In genomic region chrX:14238291-14238758, ce11 we compare ENCODE assay signal across 1 worm cellular context.
A peak's percentile ranks its signal among the peaks of the same experiment; 100 is the strongest.
TF ChIP-seq lines count a peak whose summit lies in the region.

Gene K04C1.2, plus strand, starts transcription at chrX:14238708.

TF ChIP-seq in whole organism, L1 larva, 84 proteins besides CTCF, POLR2A, EP300 and RAD21 (continued from another document):
- TF ChIP-seq ceh-88 (GFP tag; IDR thresholded peaks at IDR 0.05; lab: Robert Waterston, UW), result no peak
- peak; percentile 20 for TF ChIP-seq blmp-1 (tag; optimal IDR thresholded peaks at IDR 0.05; lab: Kevin White, UChicago)
- no peak for TF ChIP-seq F16B12.6 (tag; optimal IDR thresholded peaks at IDR 0.05; lab: Kevin White, UChicago)
- TF ChIP-seq swsn-7 (tag; optimal IDR thresholded peaks at IDR 0.05; lab: Kevin White, UChicago), result peak; percentile 24
- peak; percentile 52 for TF ChIP-seq rnt-1 (tag; optimal IDR thresholded peaks at IDR 0.05; lab: Kevin White, UChicago)
- no peak for TF ChIP-seq nhr-76 (tag; optimal IDR thresholded peaks at IDR 0.05; lab: Kevin White, UChicago)
- peak; percentile 38 for TF ChIP-seq mep-1 (tag; optimal IDR thresholded peaks at IDR 0.05; lab: Kevin White, UChicago)
- peak in 1 of 2 experiments; percentile 22 for TF ChIP-seq mdl-1 (tag; optimal IDR thresholded peaks at IDR 0.05; lab: Kevin White, UChicago)
- TF ChIP-seq grh-1 (GFP tag; IDR thresholded peaks at IDR 0.05; lab: Robert Waterston, UW), result no peak
- no peak for TF ChIP-seq elt-2 (tag; optimal IDR thresholded peaks at IDR 0.05; lab: Kevin White, UChicago)
- TF ChIP-seq elt-3 (tag; optimal IDR thresholded peaks at IDR 0.05; lab: Kevin White, UChicago), result peak in 1 of 6 experiments; percentile 5
- no peak for TF ChIP-seq nhr-19 (GFP tag; conservative IDR thresholded peaks at IDR 0.05; lab: Robert Waterston, UW)
TF ChIP-seq in whole organism, L1 larva: peak in this region for 16.
